Worm (Caenorhabditis elegans) whole organism, midembryonic: ENCODE results near the gene F57F4.1.

Source experiments
- T22C8.4 ChIP-seq: fragments of 200-800 bp; sonication (Bioruptor generic); IDR thresholded peaks from 2 replicates; pipeline ENCODE4 v1.3.6; 2022; ENCODE audit warnings: missing genetic modification characterization, missing compliant biosample characterization
- cog-1 ChIP-seq: sonication (generic microtip); optimal IDR thresholded peaks from 2 replicates; lab custom pipeline; 2016; ENCODE audit warnings: missing genetic modification characterization, missing compliant biosample characterization
- flt-1 ChIP-seq: fragments of 200-800 bp; sonication (Bioruptor generic); IDR thresholded peaks from 2 replicates; pipeline ENCODE4 v1.3.6; 2022; ENCODE audit warnings: missing genetic modification characterization, missing compliant biosample characterization
- klf-2 ChIP-seq: fragments of 200-800 bp; sonication (Bioruptor generic); conservative IDR thresholded peaks from 2 replicates; pipeline ENCODE4 v1.3.6; 2022; ENCODE audit warnings: missing genetic modification reagents, missing genetic modification characterization, missing compliant biosample characterization
- med-1 ChIP-seq: sonication (generic microtip); optimal IDR thresholded peaks from 2 replicates; lab custom pipeline; 2017; ENCODE audit warnings: missing genetic modification characterization, mild to moderate bottlenecking, missing compliant biosample characterization, antibody characterized with exemption, missing genetic modification reagents; ENCODE audit not compliant: insufficient read depth
- ref-1 ChIP-seq: fragments of 200-800 bp; sonication (Bioruptor generic); conservative IDR thresholded peaks from 2 replicates; pipeline ENCODE4 v1.3.6; 2022; ENCODE audit warnings: missing genetic modification reagents, missing genetic modification characterization, missing compliant biosample characterization
- tab-1 ChIP-seq: fragments of 200-800 bp; sonication (Bioruptor generic); IDR thresholded peaks from 2 replicates; pipeline ENCODE4 v1.3.6; 2022; ENCODE audit warnings: missing genetic modification characterization, missing compliant biosample characterization
- ztf-23 ChIP-seq: fragments of 200-800 bp; sonication (Bioruptor generic); IDR thresholded peaks from 2 replicates; pipeline ENCODE4 v1.3.6; 2022; ENCODE audit warnings: missing genetic modification reagents, missing genetic modification characterization, missing compliant biosample characterization
- ztf-29 ChIP-seq: fragments of 200-800 bp; sonication (Bioruptor generic); IDR thresholded peaks from 2 replicates; pipeline ENCODE4 v1.3.6; 2022; ENCODE audit warnings: missing genetic modification reagents, missing genetic modification characterization, missing compliant biosample characterization

DNA sequence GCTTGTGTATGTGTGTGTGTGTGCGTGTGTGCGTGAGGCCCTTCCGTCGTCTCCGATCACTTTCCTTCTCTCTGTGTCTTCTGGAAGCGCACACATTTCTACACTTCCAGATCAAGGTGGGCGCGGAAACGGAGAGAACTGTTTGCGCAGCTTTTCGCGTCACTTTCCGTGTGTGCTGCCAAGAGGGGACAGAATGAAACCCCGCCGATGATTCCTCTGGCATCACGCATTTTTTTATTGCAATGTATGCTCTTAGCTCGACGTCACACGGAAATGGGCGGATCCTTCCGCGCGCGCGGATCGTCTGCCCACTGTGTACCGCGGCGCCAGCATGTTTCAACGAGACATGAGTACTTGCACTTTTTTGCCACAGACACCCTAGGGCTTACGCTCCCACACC is 34.9 kb upstream of the F57F4.1 start:
- no peak for TF ChIP-seq med-1 (GFP tag; lab: Kevin White, UChicago)
- no peak for TF ChIP-seq ztf-29 (GFP tag; lab: Robert Waterston, UW)
- no peak for TF ChIP-seq T22C8.4 (GFP tag; lab: Robert Waterston, UW)
- no peak for TF ChIP-seq ztf-23
- TF ChIP-seq flt-1 (GFP tag; lab: Robert Waterston, UW): no peak
- TF ChIP-seq tab-1 (GFP tag; lab: Robert Waterston, UW): no peak
- no peak for TF ChIP-seq klf-2 (GFP tag; lab: Robert Waterston, UW)
- TF ChIP-seq cog-1: no peak
- TF ChIP-seq ref-1 (GFP tag; lab: Robert Waterston, UW): no peak
